Worm (Caenorhabditis elegans): ENCODE results near the gene cav-1.

- TF ChIP-seq nhr-237 (tag; optimal IDR thresholded peaks at IDR 0.05), result no peak
- no peak for TF ChIP-seq mdl-1 (tag; optimal IDR thresholded peaks at IDR 0.05)
- no peak for TF ChIP-seq eor-1 (tag; optimal IDR thresholded peaks at IDR 0.05)
- peak; percentile 49 for TF ChIP-seq nhr-25 (tag; optimal IDR thresholded peaks at IDR 0.05)
- TF ChIP-seq aly-2 (tag; optimal IDR thresholded peaks at IDR 0.05), result no peak
- TF ChIP-seq unc-39 (tag; optimal IDR thresholded peaks at IDR 0.05), result no peak
- TF ChIP-seq nhr-11 (tag; optimal IDR thresholded peaks at IDR 0.05), result no peak
Observed at ce11 chrIV:9777535-9777934, 5.2 kb downstream of the cav-1 start, which contains the start of gene sna-2.

Data from whole organism, L3 larva.